Worm (Caenorhabditis elegans): ENCODE measurements around the gene C33F10.14.

The C33F10.14 gene

ce11 chrII:4771282-4771681 is 25.9 kb upstream of the C33F10.14 start, which contains the start of gene F26G1.5:
TSS of gene F26G1.5 (minus strand) at chrII:4771382.
- TF ChIP-seq ets-7 (tag; optimal IDR thresholded peaks at IDR 0.05) (no peak), ceh-13 (GFP tag; optimal IDR thresholded peaks at IDR 0.05) (no peak), B0310.2 (tag; optimal IDR thresholded peaks at IDR 0.05) (no peak), flt-1 (GFP tag; IDR thresholded peaks at IDR 0.05) (no peak), hmbx-1 (tag; optimal IDR thresholded peaks at IDR 0.05) (no peak), sea-1 (GFP tag; conservative IDR thresholded peaks at IDR 0.05) (no peak), ceh-36 (tag; optimal IDR thresholded peaks at IDR 0.05) (no peak), tra-4 (tag; optimal IDR thresholded peaks at IDR 0.05) (no peak), hnd-1 (tag; optimal IDR thresholded peaks at IDR 0.05) (no peak), tbx-11 (GFP tag; IDR thresholded peaks at IDR 0.05) (no peak), scrt-1 (GFP tag; IDR thresholded peaks at IDR 0.05) (no peak), ama-1 (optimal IDR thresholded peaks at IDR 0.05) (no peak), hmg-4 (GFP tag; optimal IDR thresholded peaks at IDR 0.05) (no peak), pes-1 (GFP tag; IDR thresholded peaks at IDR 0.05) (no peak), F13C5.2 (tag; optimal IDR thresholded peaks at IDR 0.05) (no peak)

DNA sequence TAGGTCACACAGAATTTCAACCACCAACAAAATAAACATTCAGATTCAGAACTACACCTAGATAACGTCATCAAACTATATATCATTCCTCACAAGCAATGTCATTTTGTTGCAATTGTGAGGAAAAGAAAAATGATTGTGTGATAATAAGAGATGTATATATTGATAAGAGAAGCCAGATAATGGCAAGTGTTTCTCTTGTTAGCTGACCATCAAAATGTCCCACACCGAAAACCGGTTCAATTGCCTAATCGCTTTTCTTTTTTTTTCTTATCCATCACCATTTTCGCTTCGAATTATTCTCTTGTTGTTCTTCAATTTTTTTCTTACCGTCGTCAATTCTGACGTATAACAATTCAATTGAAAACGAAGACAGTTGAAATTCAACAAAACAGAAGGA is 24.7 kb upstream of the C33F10.14 start:
- TF ChIP-seq hmbx-1 (tag; optimal IDR thresholded peaks at IDR 0.05) (no peak), hnd-1 (tag; optimal IDR thresholded peaks at IDR 0.05) (no peak), aly-1 (tag; optimal IDR thresholded peaks at IDR 0.05) (no peak), ets-7 (tag; optimal IDR thresholded peaks at IDR 0.05) (no peak)

DNA sequence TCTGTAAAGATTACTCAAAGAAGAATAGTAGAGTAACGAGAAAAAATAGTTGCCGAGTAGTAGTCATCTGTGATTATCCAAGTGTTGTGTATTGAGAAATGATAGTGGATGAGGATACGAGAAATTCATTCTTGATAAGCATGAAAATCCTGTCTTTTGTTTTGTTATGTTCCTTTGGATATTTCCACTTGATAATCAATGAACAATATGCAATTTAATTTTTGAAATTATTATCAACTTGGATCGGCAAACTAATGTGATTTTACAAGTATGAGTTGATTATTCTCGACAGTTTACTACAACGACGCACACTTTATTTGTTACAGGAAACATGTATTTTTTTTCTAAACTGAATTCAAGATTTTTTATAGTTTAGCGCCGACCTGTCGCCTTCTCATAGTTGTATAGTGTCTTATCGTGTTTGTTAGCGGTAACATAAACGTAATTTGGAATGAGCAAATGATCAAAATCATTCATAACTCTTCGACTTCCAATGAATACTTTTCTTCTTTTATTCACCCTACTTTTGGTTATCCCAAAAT is 23.2 kb upstream of the C33F10.14 start, which contains the start of the genes F26G1.9 and F26G1.10:
Gene F26G1.9 (minus strand): TSS at position 101 of the 542 bp plus-strand sequence.
Gene F26G1.10 (plus strand): TSS at position 492 of the 542 bp plus-strand sequence.
- TF ChIP-seq ets-7 (tag; optimal IDR thresholded peaks at IDR 0.05), result no peak
- no peak for TF ChIP-seq hmbx-1 (tag; optimal IDR thresholded peaks at IDR 0.05)
- no peak for TF ChIP-seq ceh-36 (tag; optimal IDR thresholded peaks at IDR 0.05)
- TF ChIP-seq tbx-37 (GFP tag; conservative IDR thresholded peaks at IDR 0.05), result no peak
- no peak for TF ChIP-seq sea-1 (GFP tag; conservative IDR thresholded peaks at IDR 0.05)
- no peak for TF ChIP-seq ceh-13 (GFP tag; optimal IDR thresholded peaks at IDR 0.05)
- no peak for TF ChIP-seq scrt-1 (GFP tag; IDR thresholded peaks at IDR 0.05)

- TF ChIP-seq B0310.2 (tag; optimal IDR thresholded peaks at IDR 0.05) (no peak), tbx-37 (GFP tag; conservative IDR thresholded peaks at IDR 0.05) (no peak)
These were observed 21.4 kb upstream of the C33F10.14 start for ce11 chrII:4775802-4776201.

- TF ChIP-seq ets-7 (tag; optimal IDR thresholded peaks at IDR 0.05), result no peak
- no peak for TF ChIP-seq F13C5.2 (tag; optimal IDR thresholded peaks at IDR 0.05)
- no peak for TF ChIP-seq ceh-13 (GFP tag; optimal IDR thresholded peaks at IDR 0.05)
- no peak for TF ChIP-seq tra-4 (tag; optimal IDR thresholded peaks at IDR 0.05)
- no peak for TF ChIP-seq tbx-11 (GFP tag; IDR thresholded peaks at IDR 0.05)
- no peak for TF ChIP-seq hmbx-1 (tag; optimal IDR thresholded peaks at IDR 0.05)
- no peak for TF ChIP-seq hmg-4 (GFP tag; optimal IDR thresholded peaks at IDR 0.05)
- TF ChIP-seq scrt-1 (GFP tag; IDR thresholded peaks at IDR 0.05), result no peak
- no peak for TF ChIP-seq pes-1 (GFP tag; IDR thresholded peaks at IDR 0.05)
- no peak for TF ChIP-seq aly-1 (tag; optimal IDR thresholded peaks at IDR 0.05)
- no peak for TF ChIP-seq ama-1 (optimal IDR thresholded peaks at IDR 0.05)
- TF ChIP-seq tbx-37 (GFP tag; conservative IDR thresholded peaks at IDR 0.05), result no peak
- TF ChIP-seq hnd-1 (tag; optimal IDR thresholded peaks at IDR 0.05), result no peak
- no peak for TF ChIP-seq sea-1 (GFP tag; conservative IDR thresholded peaks at IDR 0.05)
- no peak for TF ChIP-seq flt-1 (GFP tag; IDR thresholded peaks at IDR 0.05)
- TF ChIP-seq ceh-36 (tag; optimal IDR thresholded peaks at IDR 0.05), result no peak
- TF ChIP-seq B0310.2 (tag; optimal IDR thresholded peaks at IDR 0.05), result no peak
These were observed 20.2 kb upstream of the C33F10.14 start, which contains the start of gene F26G1.11 for ce11 chrII:4776933-4777332. TSS of gene F26G1.11 (plus strand) at chrII:4777137.

DNA sequence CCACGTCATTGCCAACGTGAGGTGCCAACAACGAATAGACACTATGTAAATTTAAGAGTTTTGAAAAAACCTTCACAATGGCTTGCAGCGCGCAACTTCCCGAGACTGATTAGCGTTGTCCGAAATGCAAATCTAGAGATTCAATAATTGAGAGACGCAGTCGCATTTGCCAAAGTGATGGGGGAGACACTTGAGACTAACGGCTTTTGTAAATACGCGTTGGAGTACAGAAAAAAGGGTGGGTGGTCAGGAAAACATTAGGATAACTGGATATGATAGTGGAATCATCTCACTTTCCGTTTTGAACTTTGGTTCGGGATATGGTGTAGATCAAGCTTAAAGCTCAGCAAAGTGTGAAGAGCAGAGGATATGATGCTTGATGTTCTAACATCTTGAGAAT is 17.4 kb upstream of the C33F10.14 start:
- TF ChIP-seq ceh-13 (GFP tag; optimal IDR thresholded peaks at IDR 0.05), result no peak
- TF ChIP-seq ceh-36 (tag; optimal IDR thresholded peaks at IDR 0.05), result no peak
- TF ChIP-seq hnd-1 (tag; optimal IDR thresholded peaks at IDR 0.05), result no peak
- TF ChIP-seq aly-1 (tag; optimal IDR thresholded peaks at IDR 0.05), result no peak

DNA sequence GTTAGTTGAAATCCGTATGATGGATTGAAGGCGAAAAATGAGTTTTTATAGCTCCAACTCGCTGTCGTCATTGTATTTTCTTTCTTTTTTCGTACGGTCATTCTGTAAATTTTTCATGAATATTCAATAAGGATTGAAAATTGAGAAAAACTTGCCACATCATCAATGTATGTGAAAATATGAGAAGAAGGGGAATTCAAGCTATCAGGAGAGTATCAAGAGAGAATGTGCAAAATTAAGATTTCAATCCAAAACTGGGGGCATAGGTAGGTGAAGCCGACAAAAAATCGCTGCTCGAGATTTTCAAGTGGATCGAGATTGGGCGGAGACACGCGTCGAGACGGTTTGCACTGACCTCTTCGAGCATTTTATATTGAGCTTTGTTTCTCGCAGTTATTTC is 12.7 kb upstream of the C33F10.14 start, which contains the start of gene nep-12:
Gene nep-12 (minus strand): TSS at position 101 of the 400 bp plus-strand sequence.
- no peak for TF ChIP-seq hnd-1 (tag; optimal IDR thresholded peaks at IDR 0.05)
- TF ChIP-seq tbx-37 (GFP tag; conservative IDR thresholded peaks at IDR 0.05), result no peak
- TF ChIP-seq ama-1 (optimal IDR thresholded peaks at IDR 0.05), result no peak
- no peak for TF ChIP-seq pes-1 (GFP tag; IDR thresholded peaks at IDR 0.05)

- no peak for TF ChIP-seq ets-7 (tag; optimal IDR thresholded peaks at IDR 0.05)
- no peak for TF ChIP-seq pes-1 (GFP tag; IDR thresholded peaks at IDR 0.05)
- no peak for TF ChIP-seq tbx-37 (GFP tag; conservative IDR thresholded peaks at IDR 0.05)
- no peak for TF ChIP-seq tra-4 (tag; optimal IDR thresholded peaks at IDR 0.05)
- no peak for TF ChIP-seq sea-1 (GFP tag; conservative IDR thresholded peaks at IDR 0.05)
- no peak for TF ChIP-seq F13C5.2 (tag; optimal IDR thresholded peaks at IDR 0.05)
- no peak for TF ChIP-seq B0310.2 (tag; optimal IDR thresholded peaks at IDR 0.05)
- TF ChIP-seq ceh-13 (GFP tag; optimal IDR thresholded peaks at IDR 0.05), result no peak
- TF ChIP-seq scrt-1 (GFP tag; IDR thresholded peaks at IDR 0.05), result no peak
- no peak for TF ChIP-seq hmbx-1 (tag; optimal IDR thresholded peaks at IDR 0.05)
- no peak for TF ChIP-seq aly-1 (tag; optimal IDR thresholded peaks at IDR 0.05)
These were observed 11.0 kb upstream of the C33F10.14 start, which contains the start of gene msp-3 for ce11 chrII:4786181-4786580. TSS of gene msp-3 (minus strand) at chrII:4786281.

All from whole organism, early embryonic.